Fruit fly (Drosophila melanogaster) whole organism, wandering third instar larva: Measurements from ENCODE around the gene CG12010.

ENCODE experiments used
- Abd-B ChIP-seq: fragments of >200 bp; optimal IDR thresholded peaks from 2 replicates; lab custom pipeline; 2017; ENCODE audit warnings: missing biosample characterization, missing genetic modification characterization
- CG32264 ChIP-seq: fragments of 200-800 bp; sonication (Bioruptor generic); optimal IDR thresholded peaks from 2 replicates; lab custom pipeline; 2016; ENCODE audit warnings: missing biosample characterization, missing genetic modification characterization
- CG9705 ChIP-seq: fragments of 200-800 bp; sonication (Bioruptor generic); optimal IDR thresholded peaks from 2 replicates; lab custom pipeline; 2018; ENCODE audit warnings: missing biosample characterization, mild to moderate bottlenecking, missing genetic modification characterization
- CrebA ChIP-seq: fragments of 200-800 bp; sonication (Bioruptor generic); optimal IDR thresholded peaks from 2 replicates; lab custom pipeline; 2016; ENCODE audit warnings: missing biosample characterization, mild to moderate bottlenecking, missing genetic modification characterization, borderline replicate concordance
- Dfd ChIP-seq: fragments of >200 bp; optimal IDR thresholded peaks from 2 replicates; lab custom pipeline; 2017; ENCODE audit warnings: missing biosample characterization, missing genetic modification characterization
- Dif ChIP-seq: fragments of 200-275, 200-300 bp; sonication (Bioruptor generic); optimal IDR thresholded peaks from 2 replicates; lab custom pipeline; 2018; ENCODE audit warnings: missing biosample characterization, missing genetic modification characterization; ENCODE audit not compliant: partially characterized antibody
- HLH106 ChIP-seq: fragments of 200-800 bp; optimal IDR thresholded peaks from 3 replicates; lab custom pipeline; 2019; ENCODE audit warnings: missing biosample characterization, mild to moderate bottlenecking, missing genetic modification characterization, moderate library complexity
- Hnf4 ChIP-seq: fragments of 200-800 bp; sonication (Bioruptor generic); optimal IDR thresholded peaks from 2 replicates; lab custom pipeline; 2016; ENCODE audit warnings: missing biosample characterization, mild to moderate bottlenecking, missing genetic modification characterization
- Hr78 ChIP-seq: fragments of >200 bp; optimal IDR thresholded peaks from 2 replicates; lab custom pipeline; 2017; ENCODE audit warnings: missing biosample characterization, missing genetic modification characterization
- Jra ChIP-seq: sonication (Bioruptor generic); optimal IDR thresholded peaks from 2 replicates; lab custom pipeline; 2016; ENCODE audit warnings: missing biosample characterization, missing genetic modification characterization
- Mio ChIP-seq: sonication (Bioruptor generic); optimal IDR thresholded peaks from 2 replicates; lab custom pipeline; 2016; ENCODE audit warnings: missing biosample characterization, missing genetic modification characterization
- Myc ChIP-seq: fragments of >200 bp; optimal IDR thresholded peaks from 2 replicates; lab custom pipeline; 2017
- N ChIP-seq: fragments of >200 bp; optimal IDR thresholded peaks from 2 replicates; lab custom pipeline; 2018; ENCODE audit warnings: missing biosample characterization, missing external identifiers, missing genetic modification characterization
- OdsH ChIP-seq: fragments of 200-800 bp; sonication (Bioruptor generic); optimal IDR thresholded peaks from 2 replicates; lab custom pipeline; 2016; ENCODE audit warnings: missing biosample characterization, mild to moderate bottlenecking, missing genetic modification characterization
- Rel ChIP-seq, 2 experiments: fragments of 200-800 bp; sonication (Bioruptor generic) in 1 of 2; optimal IDR thresholded peaks; 2 replicates in 1 of 2; 3 replicates in 1 of 2; lab custom pipeline; 2016 to 2019; ENCODE audit warnings: mild to moderate bottlenecking in 2 of 2, missing biosample characterization in 2 of 2, missing genetic modification characterization in 2 of 2, moderate library complexity in 1 of 2
- Sp1 ChIP-seq: fragments of 200-800 bp; sonication (Bioruptor generic); optimal IDR thresholded peaks from 3 replicates; lab custom pipeline; 2019; ENCODE audit warnings: missing biosample characterization, mild to moderate bottlenecking, missing genetic modification characterization, moderate library complexity
- Vsx2 ChIP-seq: fragments of 200-300, 225-300 bp; sonication (Bioruptor generic); optimal IDR thresholded peaks from 2 replicates; lab custom pipeline; 2018; ENCODE audit warnings: missing biosample characterization, missing genetic modification characterization; ENCODE audit not compliant: partially characterized antibody
- br ChIP-seq: fragments of 200-800 bp; sonication (Bioruptor generic); optimal IDR thresholded peaks from 2 replicates; lab custom pipeline; 2016; ENCODE audit warnings: missing biosample characterization, missing genetic modification characterization
- brk ChIP-seq: fragments of 200-800 bp; sonication (Bioruptor generic); optimal IDR thresholded peaks from 2 replicates; lab custom pipeline; 2016; ENCODE audit warnings: missing biosample characterization, mild to moderate bottlenecking, missing genetic modification characterization
- dl ChIP-seq, 2 experiments: fragments of 175-275, 200-275 bp in 1 of 2; fragments of 200-275 bp in 1 of 2; sonication (Bioruptor generic); optimal IDR thresholded peaks; lab custom pipeline; 2018; ENCODE audit warnings: mild to moderate bottlenecking in 2 of 2, missing biosample characterization in 2 of 2, missing genetic modification characterization in 2 of 2, moderate library complexity in 2 of 2; ENCODE audit not compliant: partially characterized antibody in 2 of 2, insufficient read depth in 1 of 2
- dmrt93B ChIP-seq: fragments of 200-800 bp; sonication (Bioruptor generic); optimal IDR thresholded peaks from 2 replicates; lab custom pipeline; 2018; ENCODE audit warnings: missing biosample characterization, mild to moderate bottlenecking, missing genetic modification characterization
- dsf ChIP-seq: sonication (Bioruptor generic); optimal IDR thresholded peaks from 2 replicates; lab custom pipeline; 2016; ENCODE audit warnings: missing biosample characterization, missing genetic modification characterization, borderline replicate concordance
- ey ChIP-seq: fragments of 200-800 bp; sonication (Bioruptor generic); optimal IDR thresholded peaks from 2 replicates; lab custom pipeline; 2016; ENCODE audit warnings: missing biosample characterization, missing genetic modification characterization
- foxo ChIP-seq, 2 experiments: fragments of 200-800 bp; sonication (Bioruptor generic); optimal IDR thresholded peaks; 2 replicates in 1 of 2; 3 replicates in 1 of 2; lab custom pipeline; 2016 to 2017; ENCODE audit warnings: missing biosample characterization in 2 of 2, missing genetic modification characterization in 2 of 2
- fru ChIP-seq: fragments of 200-800 bp; sonication (Bioruptor generic); optimal IDR thresholded peaks from 3 replicates; lab custom pipeline; 2016; ENCODE audit warnings: missing biosample characterization, mild to moderate bottlenecking, missing genetic modification characterization
- h ChIP-seq: fragments of 200-800 bp; sonication (Bioruptor generic); optimal IDR thresholded peaks from 3 replicates; lab custom pipeline; 2016; ENCODE audit warnings: missing biosample characterization, mild to moderate bottlenecking, missing genetic modification characterization
- jim ChIP-seq: fragments of 175-275, 200-325 bp; sonication (Bioruptor generic); optimal IDR thresholded peaks from 2 replicates; lab custom pipeline; 2016; ENCODE audit warnings: missing biosample characterization, mild to moderate bottlenecking, missing genetic modification characterization
- lola ChIP-seq: fragments of >200 bp; optimal IDR thresholded peaks from 2 replicates; lab custom pipeline; 2017; ENCODE audit warnings: missing biosample characterization, missing genetic modification characterization
- pan ChIP-seq: fragments of >200 bp; optimal IDR thresholded peaks from 2 replicates; lab custom pipeline; 2017
- psq ChIP-seq: fragments of 200-800 bp; sonication (Bioruptor generic); optimal IDR thresholded peaks from 3 replicates; lab custom pipeline; 2017; ENCODE audit warnings: missing biosample characterization, mild to moderate bottlenecking, missing genetic modification characterization, moderate library complexity
- rgr ChIP-seq: fragments of 200-800 bp; sonication (Bioruptor generic); optimal IDR thresholded peaks from 3 replicates; lab custom pipeline; 2016; ENCODE audit warnings: missing biosample characterization, mild to moderate bottlenecking, missing genetic modification characterization
- sage ChIP-seq: fragments of 200-800 bp; sonication (Bioruptor generic); optimal IDR thresholded peaks from 2 replicates; lab custom pipeline; 2016; ENCODE audit warnings: missing biosample characterization, mild to moderate bottlenecking, missing genetic modification characterization
- sv ChIP-seq: fragments of 200-800 bp; sonication (Bioruptor generic); optimal IDR thresholded peaks from 3 replicates; lab custom pipeline; 2016; ENCODE audit warnings: missing biosample characterization, missing genetic modification characterization
- tai ChIP-seq: sonication (Bioruptor generic); optimal IDR thresholded peaks from 2 replicates; lab custom pipeline; 2016; ENCODE audit warnings: missing biosample characterization, missing genetic modification characterization
- woc ChIP-seq: sonication (Bioruptor generic); optimal IDR thresholded peaks from 2 replicates; lab custom pipeline; 2016; ENCODE audit warnings: missing biosample characterization, mild to moderate bottlenecking, missing genetic modification characterization

The CG12010 gene

dm6 chr3L:3397309-3397821 lies 23.3 kb downstream of the CG12010 start:
- TF ChIP-seq Dif (GFP tag; lab: Kevin White, UChicago) (no peak), Myc (lab: Kevin White, UChicago) (no peak), Rel (GFP tag; optimal IDR thresholded peaks at IDR 0.05; lab: Kevin White, UChicago) (no peak), Rel (tag; optimal IDR thresholded peaks at IDR 0.05; lab: Kevin White, UChicago) (no peak), dsf (GFP tag; lab: Kevin White, UChicago) (no peak), HLH106 (tag; lab: Kevin White, UChicago) (no peak), dmrt93B (GFP tag; lab: Kevin White, UChicago) (no peak), Sp1 (no peak), sv (GFP tag; lab: Kevin White, UChicago) (no peak), sage (no peak), jim (GFP tag; lab: Kevin White, UChicago) (no peak), brk (GFP tag; lab: Kevin White, UChicago) (no peak), dl (GFP tag; optimal IDR thresholded peaks at IDR 0.05; lab: Kevin White, UChicago; ENCODE audit: insufficient read depth in 1 of 2, partially characterized antibody in 2 of 2) (no peak), tai (GFP tag; lab: Kevin White, UChicago) (no peak), Hr78 (no peak), CG9705 (GFP tag; lab: Kevin White, UChicago) (no peak), lola (GFP tag; lab: Kevin White, UChicago) (no peak), pan (lab: Kevin White, UChicago) (no peak), N (GFP tag; lab: Kevin White, UChicago) (no peak), CrebA (no peak), br (GFP tag; lab: Kevin White, UChicago) (no peak)

dm6 chr3L:3397849-3398248 lies 23.8 kb downstream of the CG12010 start:
- TF ChIP-seq Vsx2 (no peak), rgr (GFP tag; lab: Kevin White, UChicago) (peak; percentile 87), tai (GFP tag; lab: Kevin White, UChicago) (peak; percentile 72), h (GFP tag; lab: Kevin White, UChicago) (peak; percentile 93), Rel (GFP tag; optimal IDR thresholded peaks at IDR 0.05; lab: Kevin White, UChicago) (peak; percentile 54), Rel (tag; optimal IDR thresholded peaks at IDR 0.05; lab: Kevin White, UChicago) (peak; percentile 49), Dif (GFP tag; lab: Kevin White, UChicago) (no peak), Mio (no peak), dmrt93B (GFP tag; lab: Kevin White, UChicago) (peak; percentile 78), OdsH (GFP tag; lab: Kevin White, UChicago) (peak; percentile 89), sv (GFP tag; lab: Kevin White, UChicago) (no peak), Sp1 (peak; percentile 90), Hnf4 (GFP tag; lab: Kevin White, UChicago) (peak; percentile 82), CG9705 (GFP tag; lab: Kevin White, UChicago) (peak; percentile 80), fru (peak; percentile 85), ey (GFP tag; lab: Kevin White, UChicago) (peak; percentile 88), Dfd (GFP tag; lab: Kevin White, UChicago) (no peak), sage (peak; percentile 85), dsf (GFP tag; lab: Kevin White, UChicago) (peak; percentile 25), HLH106 (tag; lab: Kevin White, UChicago) (peak; percentile 91), Myc (lab: Kevin White, UChicago) (no peak), foxo (GFP tag; optimal IDR thresholded peaks at IDR 0.05; lab: Kevin White, UChicago) (peak in 1 of 2 experiments; percentile 86), br (GFP tag; lab: Kevin White, UChicago) (peak; percentile 84), Jra (GFP tag; lab: Kevin White, UChicago) (peak; percentile 57), Hr78 (no peak), CG32264 (GFP tag; lab: Kevin White, UChicago) (peak; percentile 80), CrebA (peak; percentile 58), brk (GFP tag; lab: Kevin White, UChicago) (peak; percentile 76), woc (GFP tag; lab: Kevin White, UChicago) (peak; percentile 84), pan (lab: Kevin White, UChicago) (no peak), psq (peak; percentile 84), N (GFP tag; lab: Kevin White, UChicago) (no peak), Abd-B (GFP tag; lab: Kevin White, UChicago) (no peak)

dm6 chr3L:3398496-3398895 lies 24.4 kb downstream of the CG12010 start:
- TF ChIP-seq brk (GFP tag; lab: Kevin White, UChicago) (no peak), foxo (GFP tag; optimal IDR thresholded peaks at IDR 0.05; lab: Kevin White, UChicago) (no peak), lola (GFP tag; lab: Kevin White, UChicago) (no peak), OdsH (GFP tag; lab: Kevin White, UChicago) (no peak)
